Fruit fly (Drosophila melanogaster): ENCODE measurements around the gene CG34178.

Gene CG34178

DNA sequence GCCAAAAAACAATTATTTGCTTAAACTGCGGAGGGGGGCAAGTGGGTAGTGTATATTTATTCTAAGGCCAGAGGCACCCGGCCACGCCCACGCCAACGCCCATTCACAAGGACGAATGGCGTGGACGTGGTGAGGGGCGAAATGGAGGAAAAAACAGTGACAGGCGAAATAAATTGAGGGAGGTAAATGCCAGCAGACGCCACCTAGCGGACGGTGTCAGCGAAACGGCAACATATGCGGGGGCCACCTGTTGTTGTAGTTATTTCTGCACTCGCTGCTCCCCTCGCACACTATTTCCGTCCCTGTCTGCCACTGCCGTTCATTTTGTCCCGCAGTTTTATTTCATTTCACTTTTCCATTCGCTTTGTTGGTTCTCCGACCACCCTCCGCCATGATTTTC, 15.7 kb upstream of the CG34178 start (continued):
- TF ChIP-seq Hand (GFP tag; optimal IDR thresholded peaks at IDR 0.05) (no peak), CG12104 (GFP tag; optimal IDR thresholded peaks at IDR 0.05) (no peak), tin (GFP tag; optimal IDR thresholded peaks at IDR 0.05) (peak; percentile 18), ap (GFP tag; IDR thresholded peaks at IDR 0.05) (no peak), sob (GFP tag; IDR thresholded peaks at IDR 0.05) (no peak), CG10321 (GFP tag; IDR thresholded peaks at IDR 0.05) (0 out of 2 replicates have a peak, but pooled peaks have one; percentile 12), stc (GFP tag; IDR thresholded peaks at IDR 0.05) (peak; percentile 53), CG1603 (tag; optimal IDR thresholded peaks at IDR 0.05) (peak; percentile 25), CG10274 (GFP tag; optimal IDR thresholded peaks at IDR 0.05) (no peak), CG17359 (tag; optimal IDR thresholded peaks at IDR 0.05) (no peak), Ptx1 (GFP tag; IDR thresholded peaks at IDR 0.05) (peak; percentile 39; the same call in 1 of the 2 replicates), ttk (GFP tag; IDR thresholded peaks at IDR 0.05) (0 out of 2 replicates have a peak, but pooled peaks have one; percentile 38), slbo (GFP tag; IDR thresholded peaks at IDR 0.05) (peak; percentile 27; the same call in 1 of the 2 replicates), vvl (GFP tag; IDR thresholded peaks at IDR 0.05) (peak; percentile 27; the same call in 1 of the 2 replicates), Blimp-1 (GFP tag; optimal IDR thresholded peaks at IDR 0.05) (peak; percentile 11), ranshi (GFP tag; IDR thresholded peaks at IDR 0.05) (0 out of 2 replicates have a peak, but pooled peaks have one; percentile 11), Optix (GFP tag; IDR thresholded peaks at IDR 0.05) (peak; percentile 32; the same call in 1 of the 3 replicates), otp (GFP tag; IDR thresholded peaks at IDR 0.05) (0 out of 3 replicates have a peak, but pooled peaks have one; percentile 42), Rfx (GFP tag; IDR thresholded peaks at IDR 0.05) (0 out of 2 replicates have a peak, but pooled peaks have one; percentile 8), CG9932 (GFP tag; IDR thresholded peaks at IDR 0.05) (0 out of 2 replicates have a peak, but pooled peaks have one; percentile 16), ci (GFP tag; IDR thresholded peaks at IDR 0.05) (peak; percentile 52; the same call in 1 of the 3 replicates), CG17328 (GFP tag; IDR thresholded peaks at IDR 0.05) (0 out of 2 replicates have a peak, but pooled peaks have one; percentile 12), CG10979 (tag; optimal IDR thresholded peaks at IDR 0.05) (peak; percentile 96), Xbp1 (GFP tag; optimal IDR thresholded peaks at IDR 0.05) (peak; percentile 1), ase (GFP tag; IDR thresholded peaks at IDR 0.05) (peak; percentile 45; the same call in 1 of the 3 replicates), Med (GFP tag) (peak; percentile 52), bcd (GFP tag; optimal IDR thresholded peaks at IDR 0.05) (peak; percentile 19), HLH3B (GFP tag; IDR thresholded peaks at IDR 0.05) (0 out of 2 replicates have a peak, but pooled peaks have one; percentile 15), lab (GFP tag; optimal IDR thresholded peaks at IDR 0.05) (peak; percentile 18), NfI (GFP tag; optimal IDR thresholded peaks at IDR 0.05) (no peak), Lim3 (GFP tag; IDR thresholded peaks at IDR 0.05) (0 out of 2 replicates have a peak, but pooled peaks have one; percentile 17), scrt (GFP tag; optimal IDR thresholded peaks at IDR 0.05) (peak; percentile 48), CG4730 (GFP tag; IDR thresholded peaks at IDR 0.05) (no peak), CG11247 (GFP tag; IDR thresholded peaks at IDR 0.05) (peak; percentile 44; the same call in 1 of the 2 replicates), ind (GFP tag; optimal IDR thresholded peaks at IDR 0.05) (peak; percentile 32), chn (GFP tag; optimal IDR thresholded peaks at IDR 0.05) (no peak), MESR4 (GFP tag; optimal IDR thresholded peaks at IDR 0.05) (no peak), Awh (GFP tag; IDR thresholded peaks at IDR 0.05) (0 out of 2 replicates have a peak, but pooled peaks have one; percentile 20), CrebB (tag; optimal IDR thresholded peaks at IDR 0.05) (no peak), eyg (GFP tag; optimal IDR thresholded peaks at IDR 0.05) (no peak), dmrt99B (tag; optimal IDR thresholded peaks at IDR 0.05) (peak; percentile 18), Oaz (GFP tag; IDR thresholded peaks at IDR 0.05) (0 out of 2 replicates have a peak, but pooled peaks have one; percentile 27), CTCF (GFP tag; optimal IDR thresholded peaks at IDR 0.05) (peak; percentile 94), Oli (tag; optimal IDR thresholded peaks at IDR 0.05) (no peak), CG15269 (tag; optimal IDR thresholded peaks at IDR 0.05) (no peak), chinmo (GFP tag; IDR thresholded peaks at IDR 0.05; ENCODE audit: partially characterized antibody) (0 out of 4 replicates have a peak, but pooled peaks have one; percentile 49), CG14965 (GFP tag; optimal IDR thresholded peaks at IDR 0.05; ENCODE audit: borderline replicate concordance) (peak; percentile 96), CG14667 (GFP tag; IDR thresholded peaks at IDR 0.05) (peak; percentile 32; the same call in 1 of the 2 replicates), lmd (GFP tag; IDR thresholded peaks at IDR 0.05) (peak; percentile 53), CG32532 (GFP tag; IDR thresholded peaks at IDR 0.05) (peak; percentile 45; the same call in 1 of the 2 replicates), CG6272 (GFP tag; IDR thresholded peaks at IDR 0.05) (peak; percentile 38)
